Worm (Caenorhabditis elegans) whole organism, early embryonic: ENCODE data around the gene sna-2.

Experiments used
- B0310.2 ChIP-seq: sonication (generic microtip); optimal IDR thresholded peaks from 2 replicates; lab custom pipeline; 2016; ENCODE audit warnings: mild to moderate bottlenecking, missing genetic modification characterization, missing compliant biosample characterization
- F13C5.2 ChIP-seq: sonication (generic microtip); optimal IDR thresholded peaks from 2 replicates; lab custom pipeline; 2017; ENCODE audit warnings: mild to moderate bottlenecking, missing genetic modification characterization, inconsistent platforms, missing compliant biosample characterization
- aly-1 ChIP-seq: sonication (generic microtip); optimal IDR thresholded peaks from 2 replicates; lab custom pipeline; 2016; ENCODE audit warnings: missing genetic modification characterization, missing compliant biosample characterization
- ama-1 ChIP-seq: fragments of 150-350 bp; optimal IDR thresholded peaks from 2 replicates; lab custom pipeline; 2014
- ceh-13 ChIP-seq: fragments of 200-800 bp; sonication (Bioruptor generic); optimal IDR thresholded peaks from 2 replicates; lab custom pipeline; 2018; ENCODE audit warnings: mild to moderate bottlenecking, missing genetic modification characterization, missing compliant biosample characterization
- ceh-36 ChIP-seq: sonication (generic microtip); optimal IDR thresholded peaks from 2 replicates; lab custom pipeline; 2016; ENCODE audit warnings: missing genetic modification characterization, inconsistent platforms, missing compliant biosample characterization
- ets-7 ChIP-seq: sonication (generic microtip); optimal IDR thresholded peaks from 2 replicates; lab custom pipeline; 2016; ENCODE audit warnings: missing genotype, missing genetic modification characterization, missing compliant biosample characterization
- flt-1 ChIP-seq: fragments of 200-800 bp; sonication (Bioruptor generic); IDR thresholded peaks from 2 replicates; pipeline ENCODE4 v1.3.6; 2022; ENCODE audit warnings: missing genetic modification characterization, missing compliant biosample characterization
- hmbx-1 ChIP-seq: sonication (generic microtip); optimal IDR thresholded peaks from 2 replicates; lab custom pipeline; 2016; ENCODE audit warnings: mild to moderate bottlenecking, missing genetic modification characterization, missing compliant biosample characterization
- hmg-4 ChIP-seq: fragments of 200-800 bp; sonication (Bioruptor generic); optimal IDR thresholded peaks from 2 replicates; lab custom pipeline; 2018; ENCODE audit warnings: mild to moderate bottlenecking, missing genetic modification characterization, missing compliant biosample characterization
- hnd-1 ChIP-seq: sonication (generic microtip); optimal IDR thresholded peaks from 2 replicates; lab custom pipeline; 2016; ENCODE audit warnings: missing genetic modification characterization, missing compliant biosample characterization
- pes-1 ChIP-seq: fragments of 200-800 bp; sonication (Bioruptor generic); IDR thresholded peaks from 2 replicates; pipeline ENCODE4 v1.3.6; 2022; ENCODE audit warnings: missing genetic modification reagents, missing genetic modification characterization, missing compliant biosample characterization
- scrt-1 ChIP-seq: fragments of 200-800 bp; sonication (Bioruptor generic); IDR thresholded peaks from 2 replicates; pipeline ENCODE4 v1.3.6; 2022; ENCODE audit warnings: missing genetic modification characterization, missing compliant biosample characterization
- sea-1 ChIP-seq: fragments of 200-800 bp; sonication (Bioruptor generic); conservative IDR thresholded peaks from 2 replicates; pipeline ENCODE4 v1.3.6; 2022; ENCODE audit warnings: missing genetic modification characterization, missing compliant biosample characterization
- tbx-11 ChIP-seq: fragments of 200-800 bp; sonication (Bioruptor generic); IDR thresholded peaks from 2 replicates; pipeline ENCODE4 v1.3.6; 2022; ENCODE audit warnings: missing genetic modification characterization, missing compliant biosample characterization
- tbx-37 ChIP-seq: fragments of 200-800 bp; sonication (Bioruptor generic); conservative IDR thresholded peaks from 2 replicates; pipeline ENCODE4 v1.3.6; 2022; ENCODE audit warnings: missing genetic modification reagents, missing genetic modification characterization, missing compliant biosample characterization
- tra-4 ChIP-seq: sonication (generic microtip); optimal IDR thresholded peaks from 2 replicates; lab custom pipeline; 2017; ENCODE audit warnings: missing genetic modification characterization, missing compliant biosample characterization

The sna-2 gene

DNA sequence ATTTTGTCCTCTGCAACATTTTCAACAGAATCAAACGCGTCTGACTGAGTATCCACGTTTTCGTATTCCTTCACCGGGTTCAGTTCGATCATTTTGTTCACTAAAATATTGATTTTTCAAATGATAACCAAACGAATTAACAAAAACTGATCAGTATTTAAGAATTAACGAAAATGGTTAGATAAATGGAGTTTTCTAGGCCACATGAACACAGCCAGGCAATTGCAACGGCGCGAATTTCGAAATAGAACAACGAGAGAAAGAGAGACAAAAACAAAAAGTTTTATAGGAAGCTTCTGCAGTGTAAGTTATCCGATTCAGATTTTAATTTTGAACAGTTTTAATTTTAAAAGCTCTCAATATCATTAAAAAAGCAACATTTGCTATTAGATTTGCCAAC lies at the start of gene sna-2:
Gene sna-2, minus strand, starts transcription at position 100 of the 400 bp plus-strand sequence.
- TF ChIP-seq tbx-37 (GFP tag; lab: Robert Waterston, UW) (peak; percentile 68), scrt-1 (GFP tag; lab: Robert Waterston, UW) (no peak)

DNA sequence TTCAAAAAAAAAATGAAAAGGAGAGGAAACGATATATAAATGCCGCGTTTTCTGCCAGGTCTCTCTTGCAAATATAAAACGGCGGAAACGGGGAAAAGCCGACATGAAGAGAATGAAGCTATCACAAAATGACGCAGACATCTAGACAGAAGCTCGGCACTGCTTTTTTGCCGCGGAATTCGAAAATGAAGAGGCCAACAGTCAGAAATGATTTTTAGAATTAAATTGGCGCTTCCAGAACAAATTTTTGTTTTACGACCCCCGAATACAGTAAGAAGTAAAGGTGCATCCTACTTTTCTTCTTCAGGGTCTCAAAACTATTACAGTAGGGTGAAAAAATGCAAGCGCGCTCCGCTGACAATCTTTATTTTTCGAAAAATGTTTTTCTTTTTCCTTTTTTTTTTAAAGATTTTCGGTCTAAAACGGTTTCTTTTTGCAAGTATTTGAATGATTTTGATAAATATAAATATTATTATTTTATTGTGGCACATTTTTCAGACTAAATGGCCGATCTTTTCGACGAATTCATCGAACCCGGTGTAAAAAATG lies 47.8 kb upstream of the sna-2 start, which contains the start of gene mtr-4:
Gene mtr-4, plus strand, starts transcription at position 499 of the 549 bp plus-strand sequence.
- TF ChIP-seq B0310.2 (tag; lab: Kevin White, UChicago) (no peak), sea-1 (no peak), flt-1 (GFP tag; lab: Robert Waterston, UW) (no peak), pes-1 (GFP tag; lab: Robert Waterston, UW) (no peak)

DNA sequence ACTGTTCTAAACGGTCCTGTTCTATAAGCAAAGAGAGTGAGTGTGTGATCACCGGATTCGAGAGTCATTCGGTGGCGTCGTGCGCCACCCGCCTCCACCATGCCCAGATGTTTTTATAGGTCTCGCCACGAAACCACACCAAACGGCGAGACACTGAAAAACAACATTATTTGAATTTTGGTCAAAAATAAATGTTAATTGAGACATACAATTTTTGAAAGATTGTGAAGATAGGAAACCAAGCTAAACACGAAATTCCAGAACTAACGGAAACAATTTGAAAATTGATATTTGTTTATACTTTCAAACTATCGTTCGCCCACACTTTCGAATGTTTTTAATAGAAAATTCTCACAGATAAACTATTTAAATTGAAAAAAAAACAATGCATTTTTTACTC lies 47.0 kb upstream of the sna-2 start, which contains the start of gene catp-6:
Gene catp-6, minus strand, starts transcription at position 101 of the 400 bp plus-strand sequence.
- TF ChIP-seq flt-1 (GFP tag; lab: Robert Waterston, UW): no peak
- no peak for TF ChIP-seq hnd-1 (tag; lab: Kevin White, UChicago)
- no peak for TF ChIP-seq tra-4
- no peak for TF ChIP-seq tbx-11 (GFP tag; lab: Robert Waterston, UW)
- TF ChIP-seq hmbx-1 (tag; lab: Kevin White, UChicago): no peak
- TF ChIP-seq hmg-4: no peak
- TF ChIP-seq F13C5.2 (tag; lab: Kevin White, UChicago): no peak
- TF ChIP-seq scrt-1 (GFP tag; lab: Robert Waterston, UW): no peak
- no peak for TF ChIP-seq ets-7 (tag; lab: Kevin White, UChicago)
- no peak for TF ChIP-seq B0310.2 (tag; lab: Kevin White, UChicago)
- no peak for TF ChIP-seq ceh-13
- TF ChIP-seq pes-1 (GFP tag; lab: Robert Waterston, UW): no peak
- no peak for TF ChIP-seq ceh-36 (tag; lab: Kevin White, UChicago)
- no peak for TF ChIP-seq tbx-37 (GFP tag; lab: Robert Waterston, UW)
- no peak for TF ChIP-seq ama-1 (lab: Kevin White, UChicago)
- TF ChIP-seq aly-1: no peak

DNA sequence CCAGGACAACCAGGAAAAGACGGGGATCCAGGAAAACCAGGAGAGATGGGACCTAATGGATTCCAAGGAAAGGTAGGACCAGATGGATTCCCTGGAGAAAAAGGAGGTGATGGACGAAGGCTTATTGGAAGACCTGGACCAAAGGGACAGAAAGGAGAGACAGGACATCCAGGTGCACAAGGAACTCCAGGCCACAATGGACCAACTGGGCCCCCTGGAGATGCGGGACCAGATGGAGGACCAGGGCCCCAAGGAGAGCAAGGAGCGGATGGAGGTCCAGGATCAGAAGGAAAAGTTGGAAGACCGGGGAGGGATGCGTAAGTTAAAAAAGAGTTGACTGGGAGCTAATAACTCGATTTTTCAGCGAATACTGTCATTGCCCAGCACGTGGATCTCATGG lies 45.2 kb upstream of the sna-2 start:
- TF ChIP-seq ceh-36 (tag; lab: Kevin White, UChicago): no peak
- TF ChIP-seq scrt-1 (GFP tag; lab: Robert Waterston, UW): no peak
- no peak for TF ChIP-seq tra-4
- no peak for TF ChIP-seq tbx-37 (GFP tag; lab: Robert Waterston, UW)
- TF ChIP-seq sea-1: no peak
- no peak for TF ChIP-seq hnd-1 (tag; lab: Kevin White, UChicago)
- no peak for TF ChIP-seq F13C5.2 (tag; lab: Kevin White, UChicago)
- no peak for TF ChIP-seq pes-1 (GFP tag; lab: Robert Waterston, UW)

DNA sequence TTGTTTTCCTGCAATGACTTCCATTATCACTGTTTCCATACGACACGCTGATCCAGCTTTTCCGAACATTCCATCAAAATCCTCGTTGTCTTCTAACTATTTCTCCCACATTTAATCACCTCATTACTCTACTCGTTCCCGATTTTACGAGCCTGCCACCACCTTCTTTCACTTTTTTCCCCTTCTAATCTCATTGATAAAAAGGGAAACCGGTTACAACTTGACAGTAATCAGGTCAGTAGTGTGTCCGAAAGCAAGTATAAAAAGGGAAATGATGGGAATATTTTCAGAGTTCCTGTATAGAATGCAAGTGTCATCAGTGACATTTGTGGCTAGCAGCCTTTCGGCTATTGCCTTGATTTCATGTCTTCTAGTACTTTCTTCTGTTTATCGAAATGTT lies 44.2 kb upstream of the sna-2 start, which contains the start of gene col-123:
Gene col-123, plus strand, starts transcription at position 301 of the 400 bp plus-strand sequence.
- no peak for TF ChIP-seq ceh-36 (tag; lab: Kevin White, UChicago)
- TF ChIP-seq ets-7 (tag; lab: Kevin White, UChicago): no peak
- no peak for TF ChIP-seq hmg-4
- no peak for TF ChIP-seq F13C5.2 (tag; lab: Kevin White, UChicago)
- TF ChIP-seq pes-1 (GFP tag; lab: Robert Waterston, UW): no peak
- TF ChIP-seq ama-1 (lab: Kevin White, UChicago): no peak

DNA sequence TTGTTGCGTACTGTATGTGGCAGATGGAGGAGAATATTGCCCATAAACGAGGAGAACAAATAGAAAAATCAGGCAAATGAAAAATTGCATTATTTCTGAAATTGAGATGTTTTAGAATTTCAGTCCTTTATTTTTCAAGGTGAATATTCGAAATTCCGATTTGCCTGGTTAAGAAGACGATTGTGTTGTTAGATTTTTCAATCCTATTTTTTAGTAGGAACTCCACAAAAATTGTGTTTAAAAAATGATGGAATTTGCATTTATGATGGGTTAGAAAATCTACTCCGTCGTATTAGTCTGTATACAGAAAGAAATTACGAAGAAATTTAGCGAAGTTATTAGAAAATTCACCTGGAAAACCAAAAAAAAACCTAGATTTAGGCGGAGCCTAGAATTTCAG lies 38.0 kb upstream of the sna-2 start, which contains the start of gene egl-20:
Gene egl-20, minus strand, starts transcription at position 101 of the 400 bp plus-strand sequence.
- TF ChIP-seq F13C5.2 (tag; lab: Kevin White, UChicago): no peak

DNA sequence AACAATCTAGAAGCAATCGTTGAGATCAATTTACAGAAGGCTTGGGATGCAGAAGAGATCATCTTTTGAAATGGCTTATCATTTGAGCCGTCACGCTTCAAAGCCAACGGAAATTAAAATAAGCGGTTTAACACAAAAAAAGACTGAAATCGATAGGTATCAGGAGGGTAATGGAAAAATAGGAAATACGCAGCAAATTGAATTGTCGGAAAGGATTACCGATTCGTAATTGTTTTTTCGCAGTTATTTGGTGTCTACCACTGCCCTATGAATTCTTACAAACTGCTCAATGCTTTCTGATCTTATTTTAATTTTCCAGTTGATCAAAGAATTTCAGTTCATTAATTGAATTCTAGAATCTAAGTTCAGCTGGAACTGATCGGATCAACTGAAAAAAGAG lies 34.1 kb upstream of the sna-2 start:
- no peak for TF ChIP-seq B0310.2 (tag; lab: Kevin White, UChicago)
- TF ChIP-seq ceh-36 (tag; lab: Kevin White, UChicago): no peak
- TF ChIP-seq F13C5.2 (tag; lab: Kevin White, UChicago): no peak
- no peak for TF ChIP-seq ceh-13
- no peak for TF ChIP-seq hmbx-1 (tag; lab: Kevin White, UChicago)
- TF ChIP-seq tbx-37 (GFP tag; lab: Robert Waterston, UW): no peak
- TF ChIP-seq pes-1 (GFP tag; lab: Robert Waterston, UW): no peak

DNA sequence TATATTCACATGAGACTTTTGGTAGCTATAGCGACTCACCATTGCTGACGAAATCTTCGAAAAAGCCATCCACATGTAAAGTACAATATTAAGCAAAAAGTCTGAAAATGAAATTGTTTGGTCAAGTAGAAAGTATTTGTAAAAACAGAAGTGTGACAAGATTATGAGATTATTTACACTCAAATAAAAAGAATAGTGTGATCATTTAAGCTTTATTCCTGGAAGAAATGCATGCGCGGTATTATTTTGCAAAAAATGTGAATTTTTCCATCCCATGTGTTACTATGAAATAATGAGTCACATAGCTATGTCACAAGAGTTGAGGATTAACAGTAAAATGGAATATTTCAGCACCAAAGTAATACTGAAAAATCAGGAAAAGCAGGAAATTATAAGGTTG lies 33.2 kb upstream of the sna-2 start, which contains the start of gene dct-15:
Gene dct-15, minus strand, starts transcription at position 101 of the 400 bp plus-strand sequence.
- no peak for TF ChIP-seq tbx-37 (GFP tag; lab: Robert Waterston, UW)
- no peak for TF ChIP-seq hmbx-1 (tag; lab: Kevin White, UChicago)
- no peak for TF ChIP-seq aly-1
- no peak for TF ChIP-seq scrt-1 (GFP tag; lab: Robert Waterston, UW)
- TF ChIP-seq F13C5.2 (tag; lab: Kevin White, UChicago): no peak
- TF ChIP-seq ceh-36 (tag; lab: Kevin White, UChicago): no peak
- TF ChIP-seq flt-1 (GFP tag; lab: Robert Waterston, UW): no peak
- TF ChIP-seq ets-7 (tag; lab: Kevin White, UChicago): no peak
- no peak for TF ChIP-seq B0310.2 (tag; lab: Kevin White, UChicago)
- TF ChIP-seq tbx-11 (GFP tag; lab: Robert Waterston, UW): no peak
- TF ChIP-seq hnd-1 (tag; lab: Kevin White, UChicago): no peak
- no peak for TF ChIP-seq sea-1
